Worm (Caenorhabditis elegans): ENCODE measurements around the gene mrps-25.

- no peak for TF ChIP-seq nhr-237 (tag; optimal IDR thresholded peaks at IDR 0.05)
- TF ChIP-seq nhr-12 (tag; optimal IDR thresholded peaks at IDR 0.05) = no peak
- TF ChIP-seq elt-3 (tag; optimal IDR thresholded peaks at IDR 0.05) = no peak
- no peak for TF ChIP-seq mdl-1 (tag; optimal IDR thresholded peaks at IDR 0.05)
- TF ChIP-seq lin-13 (GFP tag; optimal IDR thresholded peaks at IDR 0.05) = no peak
- TF ChIP-seq unc-62 (GFP tag; optimal IDR thresholded peaks at IDR 0.05) = no peak
Observed at ce11 chrIV:1105104-1105503, 48.4 kb downstream of the mrps-25 start.

Data from whole organism, L2 larva.